Worm (Caenorhabditis elegans): ENCODE results near the gene mec-14.
A peak's percentile ranks its signal among the peaks of the same experiment; 100 is the strongest.

Gene mec-14

ce11 chrIII:7153747-7154238 lies 39.0 kb downstream of the mec-14 start, which contains the start of gene ogt-1 (continued):
- peak; percentile 57 to 89 (median 87) for TF ChIP-seq ceh-82 (tag; optimal IDR thresholded peaks at IDR 0.05)
- TF ChIP-seq aly-2 (tag; optimal IDR thresholded peaks at IDR 0.05): peak; percentile 66
- TF ChIP-seq lin-14 (GFP tag; optimal IDR thresholded peaks at IDR 0.05): peak; percentile 97
- TF ChIP-seq nhr-237 (tag; optimal IDR thresholded peaks at IDR 0.05): peak; percentile 77
- peak; percentile 40 for TF ChIP-seq F16B12.6 (tag; optimal IDR thresholded peaks at IDR 0.05)
- TF ChIP-seq hpl-2 (GFP tag; optimal IDR thresholded peaks at IDR 0.05): peak; percentile 36
- peak; percentile 93 to 98 for TF ChIP-seq egl-27 (tag; optimal IDR thresholded peaks at IDR 0.05)
- peak; percentile 56 for TF ChIP-seq skn-1 (tag; optimal IDR thresholded peaks at IDR 0.05)
- no peak for TF ChIP-seq C34B4.2 (tag; optimal IDR thresholded peaks at IDR 0.05)
- peak; percentile 84 for TF ChIP-seq tbx-2 (tag; optimal IDR thresholded peaks at IDR 0.05)

ce11 chrIII:7152569-7152968 lies 40.2 kb downstream of the mec-14 start:
- no peak for TF ChIP-seq skn-1 (tag; optimal IDR thresholded peaks at IDR 0.05)
- TF ChIP-seq lir-3 (tag; optimal IDR thresholded peaks at IDR 0.05; ENCODE audit: poor library complexity): no peak
- peak; percentile 17 for TF ChIP-seq nhr-20 (tag; optimal IDR thresholded peaks at IDR 0.05)
- peak; percentile 23 for TF ChIP-seq nhr-71 (tag; optimal IDR thresholded peaks at IDR 0.05)
- TF ChIP-seq dpl-1 (GFP tag; optimal IDR thresholded peaks at IDR 0.05): no peak
- no peak for TF ChIP-seq Y116A8C.19 (tag; optimal IDR thresholded peaks at IDR 0.05; ENCODE audit: borderline replicate concordance)
- TF ChIP-seq grh-1 (GFP tag; IDR thresholded peaks at IDR 0.05): peak; percentile 74
- TF ChIP-seq lsy-2 (tag; optimal IDR thresholded peaks at IDR 0.05): peak in 1 of 2 experiments; percentile 17
- TF ChIP-seq ets-5 (GFP tag; IDR thresholded peaks at IDR 0.05): no peak
- no peak for TF ChIP-seq sptf-1 (tag; optimal IDR thresholded peaks at IDR 0.05)
- TF ChIP-seq nhr-76 (tag; optimal IDR thresholded peaks at IDR 0.05): no peak
- TF ChIP-seq nhr-77 (tag; optimal IDR thresholded peaks at IDR 0.05): no peak
- TF ChIP-seq ceh-82 (tag; optimal IDR thresholded peaks at IDR 0.05): no peak
- TF ChIP-seq xbp-1 (tag; optimal IDR thresholded peaks at IDR 0.05): no peak
- TF ChIP-seq hpl-2 (GFP tag; optimal IDR thresholded peaks at IDR 0.05): no peak
- no peak for TF ChIP-seq nhr-12 (tag; optimal IDR thresholded peaks at IDR 0.05)
- peak; percentile 51 for TF ChIP-seq lin-14 (GFP tag; optimal IDR thresholded peaks at IDR 0.05)
- no peak for TF ChIP-seq sox-4 (tag; optimal IDR thresholded peaks at IDR 0.05)
- TF ChIP-seq snu-23 (GFP tag; optimal IDR thresholded peaks at IDR 0.05): peak; percentile 13
- no peak for TF ChIP-seq hlh-17 (GFP tag; optimal IDR thresholded peaks at IDR 0.05; ENCODE audit: borderline replicate concordance)
- TF ChIP-seq nhr-19 (GFP tag; conservative IDR thresholded peaks at IDR 0.05): peak; percentile 26; the same call in 1 of the 2 replicates
- no peak for TF ChIP-seq alr-1 (tag; optimal IDR thresholded peaks at IDR 0.05; ENCODE audit: borderline replicate concordance)
- no peak for TF ChIP-seq C04F5.9 (tag; optimal IDR thresholded peaks at IDR 0.05)

- TF ChIP-seq nhr-90 (tag; optimal IDR thresholded peaks at IDR 0.05; ENCODE audit: poor library complexity): no peak
- TF ChIP-seq Y116A8C.19 (tag; optimal IDR thresholded peaks at IDR 0.05; ENCODE audit: borderline replicate concordance): no peak
- TF ChIP-seq nhr-71 (tag; optimal IDR thresholded peaks at IDR 0.05): no peak
- TF ChIP-seq hpl-2 (GFP tag; optimal IDR thresholded peaks at IDR 0.05): no peak
- no peak for TF ChIP-seq unc-98 (GFP tag; IDR thresholded peaks at IDR 0.05)
- TF ChIP-seq ces-1 (GFP tag; optimal IDR thresholded peaks at IDR 0.05): no peak
- TF ChIP-seq mep-1 (tag; optimal IDR thresholded peaks at IDR 0.05): no peak
Measured at ce11 chrIII:7150162-7150561, 42.6 kb downstream of the mec-14 start.

- TF ChIP-seq efl-1 (optimal IDR thresholded peaks at IDR 0.05) (no peak), efl-1 (GFP tag; optimal IDR thresholded peaks at IDR 0.05 in 1 of 2) (peak in 1 of 2 experiments; percentile 86), swsn-7 (tag; optimal IDR thresholded peaks at IDR 0.05) (no peak)
Measured at ce11 chrIII:7148191-7148590, 44.6 kb downstream of the mec-14 start.
